Fruit fly (Drosophila melanogaster): ENCODE results near the gene Tmem214.

DNA sequence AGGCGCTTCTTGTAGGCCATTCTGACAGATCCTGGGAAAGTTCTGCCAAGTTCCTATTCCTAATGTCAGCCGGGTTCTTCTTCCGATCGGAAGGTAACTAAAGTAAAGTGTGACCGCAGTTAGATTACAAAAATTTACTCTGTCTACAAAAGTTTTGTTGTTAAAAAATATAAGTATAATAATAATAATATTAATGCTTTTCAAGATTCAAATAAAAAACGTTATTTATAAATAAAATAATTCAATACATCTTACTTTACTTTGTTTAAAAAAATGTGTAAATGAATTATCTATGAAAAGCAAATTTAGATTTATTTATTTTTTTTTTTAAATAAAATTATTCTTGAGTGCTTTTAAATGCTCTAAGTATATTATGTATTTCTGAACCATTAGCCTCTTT, 5.1 kb upstream of the Tmem214 start, which contains the start of gene abo:
- TF ChIP-seq CG12768 (GFP tag; optimal IDR thresholded peaks at IDR 0.05), result no peak
- TF ChIP-seq tj (GFP tag; optimal IDR thresholded peaks at IDR 0.05), result no peak
- no peak for TF ChIP-seq Hr96 (GFP tag; optimal IDR thresholded peaks at IDR 0.05)
- no peak for TF ChIP-seq kay (GFP tag; ENCODE audit: borderline replicate concordance)
